Worm (Caenorhabditis elegans) whole organism, young adult: ENCODE results near the gene gst-31.

Experiments used
- F52B5.7 ChIP-seq: sonication (generic microtip); optimal IDR thresholded peaks from 2 replicates; lab custom pipeline; 2016; ENCODE audit warnings: mild to moderate bottlenecking, missing genetic modification characterization, missing compliant biosample characterization
- F57A8.1 ChIP-seq: fragments of 200-800 bp; sonication (Bioruptor generic); optimal IDR thresholded peaks from 2 replicates; lab custom pipeline; 2018; ENCODE audit warnings: mild to moderate bottlenecking, missing genetic modification characterization, moderate library complexity, missing compliant biosample characterization
- K11D2.4 ChIP-seq: fragments of 200-800 bp; sonication (Bioruptor generic); IDR thresholded peaks from 2 replicates; pipeline ENCODE4 v1.3.6; 2022; ENCODE audit warnings: missing genetic modification reagents, missing genetic modification characterization, missing compliant biosample characterization
- akir-1 ChIP-seq: fragments of 200-800 bp; sonication (Bioruptor generic); optimal IDR thresholded peaks from 2 replicates; lab custom pipeline; 2018; ENCODE audit warnings: mild to moderate bottlenecking, missing genetic modification characterization, moderate library complexity, missing compliant biosample characterization
- dox-1 ChIP-seq: fragments of 200-800 bp; sonication (Bioruptor generic); IDR thresholded peaks from 2 replicates; pipeline ENCODE4 v1.3.6; 2022; ENCODE audit warnings: missing genetic modification reagents, missing genetic modification characterization, missing compliant biosample characterization
- nfya-2 ChIP-seq: fragments of 200-800 bp; sonication (Bioruptor generic); IDR thresholded peaks from 2 replicates; pipeline ENCODE4 v1.3.6; 2022; ENCODE audit warnings: missing genetic modification reagents, missing genetic modification characterization, missing compliant biosample characterization
- nhr-90 ChIP-seq: sonication (generic microtip); optimal IDR thresholded peaks from 2 replicates; lab custom pipeline; 2016; ENCODE audit warnings: missing genotype, mild to moderate bottlenecking, missing genetic modification characterization, missing compliant biosample characterization
- pha-4 ChIP-seq: fragments of 150-350 bp; sonication (generic microtip); optimal IDR thresholded peaks from 2 replicates; lab custom pipeline; 2014; ENCODE audit warnings: missing biosample characterization, missing genetic modification reagents, missing genetic modification characterization
- rec-8 ChIP-seq, 2 experiments: sonication (generic microtip); optimal IDR thresholded peaks; 2 replicates each; lab custom pipeline; 2016; ENCODE audit warnings: mild to moderate bottlenecking in 2 of 2, missing genetic modification characterization in 2 of 2, missing genetic modification reagents in 2 of 2, missing genotype in 2 of 2, missing biosample characterization in 1 of 2, missing compliant biosample characterization in 1 of 2, moderate library complexity in 1 of 2
- sea-2 ChIP-seq: fragments of 200-800 bp; sonication (Bioruptor generic); IDR thresholded peaks from 2 replicates; pipeline ENCODE4 v1.3.6; 2022; ENCODE audit warnings: missing genetic modification characterization, missing compliant biosample characterization
- snpc-4 ChIP-seq, 5 experiments: fragments of 150-350 bp in 1 of 5; sonication (generic microtip) in 4 of 5; optimal IDR thresholded peaks; 2 replicates each; lab custom pipeline; 2014 to 2018; ENCODE audit warnings: missing genetic modification characterization in 5 of 5, missing biosample characterization in 3 of 5, antibody characterized with exemption in 2 of 5, mild to moderate bottlenecking in 2 of 5, missing compliant biosample characterization in 2 of 5, missing genotype in 2 of 5, moderate library complexity in 2 of 5, missing genetic modification reagents in 1 of 5
- unc-130 ChIP-seq: sonication (generic microtip); optimal IDR thresholded peaks from 2 replicates; lab custom pipeline; 2016; ENCODE audit warnings: missing genetic modification reagents, missing genetic modification characterization, missing compliant biosample characterization
- unc-62 ChIP-seq: fragments of 150-350 bp; optimal IDR thresholded peaks from 2 replicates; lab custom pipeline; 2014; ENCODE audit warnings: missing biosample characterization, missing genetic modification reagents, missing genetic modification characterization

- TF ChIP-seq akir-1 (GFP tag; lab: Kevin White, UChicago): no peak
- no peak for TF ChIP-seq rec-8 (tag; optimal IDR thresholded peaks at IDR 0.05; lab: Kevin White, UChicago)
- TF ChIP-seq F57A8.1 (GFP tag; lab: Kevin White, UChicago): no peak
- TF ChIP-seq snpc-4 (GFP tag; optimal IDR thresholded peaks at IDR 0.05; lab: Kevin White, UChicago): no peak
- TF ChIP-seq snpc-4 (tag; optimal IDR thresholded peaks at IDR 0.05; lab: Kevin White, UChicago): no peak
- TF ChIP-seq unc-62 (GFP tag; lab: Kevin White, UChicago): no peak
- TF ChIP-seq K11D2.4 (GFP tag; lab: Robert Waterston, UW): no peak
- TF ChIP-seq nhr-90 (tag; lab: Kevin White, UChicago): no peak
- TF ChIP-seq nfya-2: no peak
- no peak for TF ChIP-seq sea-2 (GFP tag; lab: Robert Waterston, UW)
- no peak for TF ChIP-seq pha-4
- TF ChIP-seq dox-1 (GFP tag; lab: Robert Waterston, UW): no peak
- no peak for TF ChIP-seq F52B5.7 (tag; lab: Kevin White, UChicago)
- no peak for TF ChIP-seq unc-130 (GFP tag; lab: Kevin White, UChicago)
Measured at ce11 chrII:15203398-15204068, 28.8 kb upstream of the gst-31 start.
